Worm (Caenorhabditis elegans): ENCODE data around the gene dtmk-1.

- TF ChIP-seq cog-1 (tag; optimal IDR thresholded peaks at IDR 0.05) (no peak), klf-2 (GFP tag; conservative IDR thresholded peaks at IDR 0.05) (no peak), T22C8.4 (GFP tag; IDR thresholded peaks at IDR 0.05) (no peak), tab-1 (GFP tag; IDR thresholded peaks at IDR 0.05) (no peak), flt-1 (GFP tag; IDR thresholded peaks at IDR 0.05) (no peak)
Observed at ce11 chrII:10007917-10008316, 41.0 kb upstream of the dtmk-1 start, which contains the start of gene ZK892.5.

Measured in whole organism, midembryonic.